Fruit fly (Drosophila melanogaster): ENCODE results near the gene Spt3.
A peak's percentile ranks its signal among the peaks of the same experiment; 100 is the strongest.

Spt3 gene

DNA sequence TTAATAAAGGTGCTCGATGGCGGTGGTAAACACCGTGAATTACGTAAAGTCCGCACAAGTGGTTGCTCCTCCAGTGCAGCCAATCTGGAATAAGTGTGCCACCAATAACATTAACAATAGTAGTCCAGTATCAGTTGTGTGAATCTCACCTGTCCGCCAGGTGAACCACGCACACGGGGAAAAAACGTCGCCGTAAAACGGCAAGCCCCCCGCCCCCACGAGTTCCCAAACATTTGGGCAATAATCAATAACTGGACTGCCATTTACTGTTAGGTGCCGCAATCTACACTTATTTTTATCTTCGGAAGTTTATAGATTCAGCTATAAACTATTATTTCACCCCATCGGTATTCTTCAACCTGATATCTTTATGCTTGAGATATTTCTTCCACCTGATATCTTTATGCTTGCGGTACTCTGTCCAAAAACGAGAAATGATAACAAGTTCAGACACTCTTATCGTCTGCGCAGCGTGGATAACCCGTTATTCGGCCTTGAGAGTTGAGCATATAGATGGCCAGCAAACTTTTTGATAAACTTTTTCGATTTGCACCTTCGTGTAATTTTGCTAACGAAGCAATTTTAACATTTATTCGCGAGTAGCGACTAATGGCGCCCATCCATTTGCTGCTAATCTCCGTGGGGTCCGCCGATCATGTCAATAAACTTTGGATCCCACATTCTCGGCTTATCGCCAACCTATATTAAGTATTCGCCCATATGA is 48.8 kb upstream of the Spt3 start:
- TF ChIP-seq jim (GFP tag; optimal IDR thresholded peaks at IDR 0.05) (no peak), sv (GFP tag; optimal IDR thresholded peaks at IDR 0.05) (no peak), Dfd (GFP tag; optimal IDR thresholded peaks at IDR 0.05) (no peak), Jra (GFP tag; optimal IDR thresholded peaks at IDR 0.05) (no peak), Dif (GFP tag; optimal IDR thresholded peaks at IDR 0.05; ENCODE audit: partially characterized antibody) (no peak), Myc (optimal IDR thresholded peaks at IDR 0.05) (no peak), brk (GFP tag; optimal IDR thresholded peaks at IDR 0.05) (no peak), sage (GFP tag; optimal IDR thresholded peaks at IDR 0.05) (no peak), h (GFP tag; optimal IDR thresholded peaks at IDR 0.05) (no peak), Hr78 (GFP tag; optimal IDR thresholded peaks at IDR 0.05) (no peak), Rel (GFP tag; optimal IDR thresholded peaks at IDR 0.05) (no peak), Rel (tag; optimal IDR thresholded peaks at IDR 0.05) (no peak), CG9705 (GFP tag; optimal IDR thresholded peaks at IDR 0.05) (no peak), psq (GFP tag; optimal IDR thresholded peaks at IDR 0.05) (no peak)

DNA sequence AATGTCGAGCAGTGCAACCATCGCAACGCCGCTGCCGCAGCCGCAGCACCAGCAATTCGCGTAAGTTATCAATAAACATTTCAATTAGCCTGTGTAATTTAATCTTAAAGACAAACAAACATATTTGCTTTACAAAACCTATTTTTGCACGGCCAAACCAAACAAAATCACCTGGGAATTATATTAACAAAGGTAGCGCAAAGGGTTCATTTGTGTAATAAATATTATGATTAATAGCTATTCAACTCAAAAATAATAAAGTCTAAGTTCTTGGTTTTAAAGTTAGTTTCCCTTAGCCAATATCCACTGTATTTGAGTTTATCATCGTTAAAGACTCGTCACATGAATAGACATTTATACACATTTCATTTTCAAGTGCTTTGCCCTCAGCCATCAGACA is 47.7 kb upstream of the Spt3 start:
- TF ChIP-seq ey (GFP tag; optimal IDR thresholded peaks at IDR 0.05) (peak; percentile 5), dl (GFP tag; optimal IDR thresholded peaks at IDR 0.05; ENCODE audit: insufficient read depth in 1 of 2, partially characterized antibody in 2 of 2) (no peak), rgr (GFP tag; optimal IDR thresholded peaks at IDR 0.05) (no peak)

DNA sequence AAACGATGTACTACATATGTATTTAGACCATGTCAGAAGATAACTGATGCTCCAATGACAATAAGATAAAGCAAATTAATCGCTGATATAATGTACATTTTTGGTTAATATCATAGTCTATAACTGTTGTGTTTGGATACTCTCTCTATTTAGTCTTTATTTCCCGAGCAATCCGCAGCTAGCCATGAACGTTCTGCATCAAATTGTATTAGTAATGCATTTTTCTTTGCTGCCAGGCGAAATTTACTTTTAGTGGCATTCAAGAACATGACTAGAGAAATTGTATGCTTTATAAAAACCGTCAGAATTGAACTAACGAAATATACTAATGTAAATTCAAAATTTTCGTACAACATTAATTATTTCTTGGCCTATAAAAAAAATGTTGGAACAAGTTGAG is 45.6 kb upstream of the Spt3 start, which contains the start of gene GC2:
Gene GC2 (plus strand): TSS at position 301 of the 400 bp plus-strand sequence.
- TF ChIP-seq Abd-B (GFP tag; optimal IDR thresholded peaks at IDR 0.05) (no peak), dl (GFP tag; optimal IDR thresholded peaks at IDR 0.05; ENCODE audit: insufficient read depth in 1 of 2, partially characterized antibody in 2 of 2) (no peak), pan (optimal IDR thresholded peaks at IDR 0.05) (no peak), Dif (GFP tag; optimal IDR thresholded peaks at IDR 0.05; ENCODE audit: partially characterized antibody) (no peak), ey (GFP tag; optimal IDR thresholded peaks at IDR 0.05) (no peak)

DNA sequence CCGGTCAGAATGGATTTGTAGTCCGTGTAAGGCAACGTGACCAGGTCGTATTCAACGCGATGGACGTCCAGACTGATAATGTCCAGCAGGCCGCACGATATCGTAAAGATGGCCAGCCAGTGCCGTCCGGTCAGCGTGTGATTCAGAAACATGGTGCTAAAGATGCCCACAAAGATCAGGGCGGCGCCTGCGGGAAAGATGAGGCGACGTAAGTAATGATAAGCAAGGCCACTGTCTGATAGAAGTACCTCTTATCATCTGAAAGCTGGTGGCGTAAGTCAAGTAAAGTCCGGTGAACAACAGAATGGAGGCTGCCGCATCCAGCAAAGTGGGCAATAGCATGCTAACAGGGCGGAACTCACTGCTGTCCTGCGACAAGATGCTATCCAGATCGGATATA is 43.1 kb upstream of the Spt3 start:
- no peak for TF ChIP-seq Rel (GFP tag; optimal IDR thresholded peaks at IDR 0.05)
- TF ChIP-seq Rel (tag; optimal IDR thresholded peaks at IDR 0.05): peak; percentile 35
- no peak for TF ChIP-seq Dfd (GFP tag; optimal IDR thresholded peaks at IDR 0.05)

DNA sequence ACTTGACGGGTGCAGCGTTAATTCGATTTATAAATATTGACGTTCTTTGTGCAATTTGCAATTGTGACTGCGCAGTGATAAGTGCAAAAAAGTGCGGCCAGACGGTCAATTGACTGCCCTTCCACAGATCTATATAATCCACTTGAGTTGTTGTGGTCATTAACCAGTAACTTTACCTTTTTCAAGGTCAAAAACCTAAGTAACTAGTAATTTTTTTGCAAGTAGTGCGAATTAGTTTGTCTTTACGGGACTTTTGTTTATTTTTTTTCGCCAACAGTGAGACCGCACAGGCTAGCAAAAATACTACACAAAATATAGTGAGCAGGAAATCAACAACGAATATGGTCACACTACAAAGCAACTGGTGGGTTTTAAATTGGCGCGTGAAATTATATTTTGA is 42.3 kb upstream of the Spt3 start, which contains the start of gene Tango9:
Gene Tango9 (minus strand): TSS at position 280 of the 400 bp plus-strand sequence.
- TF ChIP-seq CG32264 (GFP tag; optimal IDR thresholded peaks at IDR 0.05) (no peak), dsf (GFP tag; optimal IDR thresholded peaks at IDR 0.05; ENCODE audit: borderline replicate concordance) (peak; percentile 13), Hr78 (GFP tag; optimal IDR thresholded peaks at IDR 0.05) (no peak), Sp1 (GFP tag; optimal IDR thresholded peaks at IDR 0.05) (peak; percentile 42), br (GFP tag; optimal IDR thresholded peaks at IDR 0.05) (peak; percentile 33), Rel (GFP tag; optimal IDR thresholded peaks at IDR 0.05) (no peak), Rel (tag; optimal IDR thresholded peaks at IDR 0.05) (peak; percentile 99), N (GFP tag; optimal IDR thresholded peaks at IDR 0.05) (no peak), foxo (GFP tag; optimal IDR thresholded peaks at IDR 0.05) (peak in 1 of 2 experiments; percentile 53), rgr (GFP tag; optimal IDR thresholded peaks at IDR 0.05) (peak; percentile 51), ey (GFP tag; optimal IDR thresholded peaks at IDR 0.05) (peak; percentile 21), Hr83 (GFP tag; optimal IDR thresholded peaks at IDR 0.05; ENCODE audit: poor library complexity, severe bottlenecking) (peak; percentile 36), Myc (optimal IDR thresholded peaks at IDR 0.05) (peak; percentile 48), HLH106 (tag; optimal IDR thresholded peaks at IDR 0.05) (peak; percentile 47), CG9705 (GFP tag; optimal IDR thresholded peaks at IDR 0.05) (peak; percentile 32), CrebA (GFP tag; optimal IDR thresholded peaks at IDR 0.05; ENCODE audit: borderline replicate concordance) (no peak), fru (GFP tag; optimal IDR thresholded peaks at IDR 0.05) (peak; percentile 58), h (GFP tag; optimal IDR thresholded peaks at IDR 0.05) (peak; percentile 51)
